Worm (Caenorhabditis elegans): Measurements from ENCODE around the gene sdz-11.

ce11 chrII:3711047-3711446 is 41.0 kb downstream of the sdz-11 start, which contains the start of gene fbxc-53:
- TF ChIP-seq him-1 (tag; optimal IDR thresholded peaks at IDR 0.05) (no peak), dao-5 (tag; optimal IDR thresholded peaks at IDR 0.05) (no peak)
